Worm (Caenorhabditis elegans) whole organism, young adult: ENCODE results near the gene F08F3.6.

ENCODE experiments used
- ZK185.1 ChIP-seq: sonication (generic microtip); optimal IDR thresholded peaks from 2 replicates; lab custom pipeline; 2016; ENCODE audit warnings: mild to moderate bottlenecking, missing genetic modification characterization, missing compliant biosample characterization; ENCODE audit not compliant: poor library complexity, severe bottlenecking
- ama-1 ChIP-seq, 3 experiments: fragments of 150-350 bp in 1 of 3; sonication (generic microtip) in 2 of 3; optimal IDR thresholded peaks; 2 replicates each; lab custom pipeline; 2014 to 2018; ENCODE audit warnings: missing biosample characterization in 2 of 3, missing genetic modification characterization in 2 of 3, missing genetic modification reagents in 2 of 3
- ceh-27 ChIP-seq: fragments of 200-800 bp; sonication (Bioruptor generic); optimal IDR thresholded peaks from 2 replicates; lab custom pipeline; 2018; ENCODE audit warnings: mild to moderate bottlenecking, missing genetic modification characterization, moderate library complexity, missing compliant biosample characterization
- dox-1 ChIP-seq: fragments of 200-800 bp; sonication (Bioruptor generic); IDR thresholded peaks from 2 replicates; pipeline ENCODE4 v1.3.6; 2022; ENCODE audit warnings: missing genetic modification reagents, missing genetic modification characterization, missing compliant biosample characterization
- dpl-1 ChIP-seq: fragments of 150-350 bp; optimal IDR thresholded peaks from 2 replicates; lab custom pipeline; 2014; ENCODE audit warnings: missing biosample characterization, missing genetic modification reagents, missing genetic modification characterization
- nhr-80 ChIP-seq: sonication (generic microtip); optimal IDR thresholded peaks from 2 replicates; lab custom pipeline; 2016; ENCODE audit warnings: missing genetic modification characterization, missing compliant biosample characterization
- rec-8 ChIP-seq, 2 experiments: sonication (generic microtip); optimal IDR thresholded peaks; 2 replicates each; lab custom pipeline; 2016; ENCODE audit warnings: mild to moderate bottlenecking in 2 of 2, missing genetic modification characterization in 2 of 2, missing genetic modification reagents in 2 of 2, missing genotype in 2 of 2, missing biosample characterization in 1 of 2, missing compliant biosample characterization in 1 of 2, moderate library complexity in 1 of 2

ce11 chrV:5408921-5409320 is 10.9 kb downstream of the F08F3.6 start:
- TF ChIP-seq dpl-1: no peak
- no peak for TF ChIP-seq ceh-27
- TF ChIP-seq dox-1 (GFP tag; lab: Robert Waterston, UW): no peak
- no peak for TF ChIP-seq rec-8 (tag; optimal IDR thresholded peaks at IDR 0.05; lab: Kevin White, UChicago)
- no peak for TF ChIP-seq ama-1 (optimal IDR thresholded peaks at IDR 0.05; lab: Kevin White, UChicago)
- TF ChIP-seq ama-1 (GFP tag; optimal IDR thresholded peaks at IDR 0.05; lab: Kevin White, UChicago): no peak
- TF ChIP-seq ZK185.1 (tag; lab: Kevin White, UChicago): no peak
- no peak for TF ChIP-seq nhr-80 (tag; lab: Kevin White, UChicago)
